Fruit fly (Drosophila melanogaster) whole organism, embryonic: Measurements from ENCODE around the gene kri.
A peak's percentile ranks its signal among the peaks of the same experiment; 100 is the strongest.

ENCODE experiments used
- Abd-B ChIP-seq: fragments of 200-800 bp; sonication (Bioruptor generic); optimal IDR thresholded peaks from 2 replicates; lab custom pipeline; 2018; ENCODE audit warnings: missing biosample characterization, mild to moderate bottlenecking, missing genetic modification characterization, moderate library complexity
- Ada2b ChIP-seq: fragments of 200-800 bp; sonication (Bioruptor generic); IDR thresholded peaks from 2 replicates; pipeline ENCODE4 v1.3.6; 2022; ENCODE audit warnings: missing biosample characterization, missing genetic modification characterization
- Aef1 ChIP-seq: fragments of 200-800 bp; sonication (Bioruptor generic); IDR thresholded peaks from 3 replicates; pipeline ENCODE4 v1.3.6; 2022; ENCODE audit warnings: missing biosample characterization, missing genetic modification characterization
- Asciz ChIP-seq: fragments of 200-800 bp; sonication (Bioruptor generic); optimal IDR thresholded peaks from 2 replicates; lab custom pipeline; 2017; ENCODE audit warnings: missing biosample characterization, mild to moderate bottlenecking, missing genetic modification characterization, missing genetic modification reagents
- BEAF-32 ChIP-seq: fragments of 200-800 bp; sonication (Bioruptor generic); optimal IDR thresholded peaks from 3 replicates; lab custom pipeline; 2017; ENCODE audit warnings: missing biosample characterization, missing genetic modification characterization, mild to moderate bottlenecking, moderate library complexity, missing genetic modification reagents
- Bgb ChIP-seq: fragments of 200-800 bp; sonication (Bioruptor generic); IDR thresholded peaks from 2 replicates; pipeline ENCODE4 v1.3.6; 2022; ENCODE audit warnings: missing biosample characterization, missing genetic modification characterization; ENCODE audit not compliant: partially characterized antibody
- BtbVII ChIP-seq: fragments of 200-800 bp; sonication (Bioruptor generic); optimal IDR thresholded peaks from 3 replicates; lab custom pipeline; 2017; ENCODE audit warnings: missing biosample characterization, mild to moderate bottlenecking, missing genetic modification characterization
- CG11085 ChIP-seq: fragments of 200-800 bp; sonication (Bioruptor generic); IDR thresholded peaks from 2 replicates; pipeline ENCODE4 v1.3.6; 2022; ENCODE audit warnings: missing biosample characterization, missing genetic modification characterization
- CG14014 ChIP-seq: fragments of 200-800 bp; sonication (Bioruptor generic); IDR thresholded peaks from 2 replicates; pipeline ENCODE4 v1.3.6; 2022; ENCODE audit warnings: missing biosample characterization, missing genetic modification characterization
- CG15514 ChIP-seq: fragments of 200-800 bp; sonication (Bioruptor generic); optimal IDR thresholded peaks from 3 replicates; lab custom pipeline; 2017; ENCODE audit warnings: missing biosample characterization, missing genetic modification characterization, mild to moderate bottlenecking, moderate library complexity, missing genetic modification reagents
- CG1602 ChIP-seq: fragments of 200-800 bp; sonication (Bioruptor generic); optimal IDR thresholded peaks from 3 replicates; lab custom pipeline; 2016; ENCODE audit warnings: missing biosample characterization, missing genetic modification characterization
- CG17612 ChIP-seq: fragments of 200-800 bp; sonication (Bioruptor generic); IDR thresholded peaks from 2 replicates; pipeline ENCODE4 v1.3.6; 2022; ENCODE audit warnings: missing biosample characterization, missing genetic modification characterization
- CG2875 ChIP-seq: fragments of 200-800 bp; sonication (Bioruptor generic); optimal IDR thresholded peaks from 2 replicates; lab custom pipeline; 2017; ENCODE audit warnings: missing biosample characterization, mild to moderate bottlenecking, missing genetic modification characterization, missing genetic modification reagents
- CG3065 ChIP-seq: fragments of 200-800 bp; sonication (Bioruptor generic); optimal IDR thresholded peaks from 2 replicates; lab custom pipeline; 2016; ENCODE audit warnings: missing biosample characterization, missing genetic modification characterization
- CG42726 ChIP-seq: fragments of 200-800 bp; sonication (Bioruptor generic); IDR thresholded peaks from 2 replicates; pipeline ENCODE4 v1.3.6; 2022; ENCODE audit warnings: missing biosample characterization, missing genetic modification characterization; ENCODE audit not compliant: partially characterized antibody
- CG6683 ChIP-seq: fragments of 200-800 bp; sonication (Bioruptor generic); optimal IDR thresholded peaks from 2 replicates; lab custom pipeline; 2017; ENCODE audit warnings: missing biosample characterization, mild to moderate bottlenecking, missing genetic modification characterization, missing genetic modification reagents
- CG6854 ChIP-seq: fragments of 200-800 bp; sonication (Bioruptor generic); optimal IDR thresholded peaks from 3 replicates; lab custom pipeline; 2017; ENCODE audit warnings: missing biosample characterization, mild to moderate bottlenecking, missing genetic modification characterization
- CG7928 ChIP-seq: fragments of 200-800 bp; sonication (Bioruptor generic); optimal IDR thresholded peaks from 2 replicates; lab custom pipeline; 2017; ENCODE audit warnings: missing biosample characterization, mild to moderate bottlenecking, missing genetic modification characterization
- CTCF ChIP-seq: fragments of 200-800 bp; sonication (Bioruptor generic); optimal IDR thresholded peaks from 2 replicates; lab custom pipeline; 2017; ENCODE audit warnings: missing biosample characterization, mild to moderate bottlenecking, missing genetic modification characterization, moderate library complexity
- Gsc ChIP-seq: fragments of 200-800 bp; sonication (Bioruptor generic); IDR thresholded peaks from 2 replicates; pipeline ENCODE4 v1.3.6; 2022; ENCODE audit warnings: missing biosample characterization, missing genetic modification characterization
- HLH4C ChIP-seq: fragments of 200-800 bp; sonication (Bioruptor generic); IDR thresholded peaks from 3 replicates; pipeline ENCODE4 v1.3.6; 2022; ENCODE audit warnings: missing biosample characterization, missing genetic modification characterization; ENCODE audit not compliant: partially characterized antibody
- HmgD ChIP-seq: fragments of 200-800 bp; sonication (Bioruptor generic); optimal IDR thresholded peaks from 3 replicates; lab custom pipeline; 2016; ENCODE audit warnings: missing biosample characterization, missing genetic modification characterization
- Hsf ChIP-seq: fragments of 200-800 bp; sonication (Bioruptor generic); optimal IDR thresholded peaks from 3 replicates; lab custom pipeline; 2016; ENCODE audit warnings: missing biosample characterization, missing genetic modification characterization
- Jarid2 ChIP-seq: fragments of 200-800 bp; sonication (Bioruptor generic); optimal IDR thresholded peaks from 3 replicates; lab custom pipeline; 2017; ENCODE audit warnings: mild to moderate bottlenecking, missing biosample characterization, missing genetic modification reagents, missing genetic modification characterization
- Mad ChIP-seq: fragments of 200-800 bp; sonication (Bioruptor generic); optimal IDR thresholded peaks from 2 replicates; lab custom pipeline; 2016; ENCODE audit warnings: missing biosample characterization, missing genetic modification characterization
- Mrtf ChIP-seq: fragments of 200-800 bp; sonication (Bioruptor generic); IDR thresholded peaks from 3 replicates; pipeline ENCODE4 v1.3.6; 2022; ENCODE audit warnings: missing biosample characterization, missing genetic modification characterization
- Nf-YA ChIP-seq: fragments of 200-800 bp; sonication (Bioruptor generic); IDR thresholded peaks from 2 replicates; pipeline ENCODE4 v1.3.6; 2022; ENCODE audit warnings: missing biosample characterization, missing genetic modification characterization
- Nf-YB ChIP-seq: fragments of 200-800 bp; sonication (Bioruptor generic); optimal IDR thresholded peaks from 3 replicates; lab custom pipeline; 2019; ENCODE audit warnings: missing biosample characterization, mild to moderate bottlenecking, missing genetic modification characterization, moderate library complexity
- NfI ChIP-seq: fragments of 200-800 bp; sonication (Bioruptor generic); optimal IDR thresholded peaks from 3 replicates; lab custom pipeline; 2018; ENCODE audit warnings: missing biosample characterization, mild to moderate bottlenecking, missing genetic modification characterization, moderate library complexity
- Oli ChIP-seq: fragments of 200-800 bp; sonication (Bioruptor generic); optimal IDR thresholded peaks from 2 replicates; lab custom pipeline; 2018; ENCODE audit warnings: missing biosample characterization, mild to moderate bottlenecking, missing genetic modification characterization, moderate library complexity
- Sox100B ChIP-seq: fragments of 200-800 bp; sonication (Bioruptor generic); optimal IDR thresholded peaks from 3 replicates; lab custom pipeline; 2018; ENCODE audit warnings: missing biosample characterization, mild to moderate bottlenecking, missing genetic modification characterization
- Stat92E ChIP-seq, 3 experiments: fragments of >200 bp in 2 of 3; fragments of 200-800 bp in 1 of 3; sonication (Bioruptor generic) in 1 of 3; optimal IDR thresholded peaks; 2 replicates each; lab custom pipeline; 2017 to 2019; ENCODE audit warnings: missing biosample characterization in 3 of 3, missing genetic modification characterization in 3 of 3, mild to moderate bottlenecking in 1 of 3, moderate library complexity in 1 of 3
- Xbp1 ChIP-seq: fragments of 200-800 bp; sonication (Bioruptor generic); optimal IDR thresholded peaks from 3 replicates; lab custom pipeline; 2016; ENCODE audit warnings: missing biosample characterization, mild to moderate bottlenecking, missing genetic modification characterization
- ato ChIP-seq: fragments of 200-800 bp; sonication (Bioruptor generic); IDR thresholded peaks from 2 replicates; pipeline ENCODE4 v1.3.6; 2022; ENCODE audit warnings: missing biosample characterization, missing genetic modification characterization; ENCODE audit not compliant: partially characterized antibody
- fd96Cb ChIP-seq: fragments of 200-800 bp; sonication (Bioruptor generic); optimal IDR thresholded peaks from 2 replicates; lab custom pipeline; 2018; ENCODE audit warnings: missing biosample characterization, mild to moderate bottlenecking, missing genetic modification characterization, moderate library complexity
- ftz-f1 ChIP-seq: fragments of 200-800 bp; sonication (Bioruptor generic); optimal IDR thresholded peaks from 2 replicates; lab custom pipeline; 2016; ENCODE audit warnings: missing biosample characterization, missing genetic modification characterization
- gcm ChIP-seq: fragments of 200-800 bp; sonication (Bioruptor generic); optimal IDR thresholded peaks from 2 replicates; lab custom pipeline; 2019; ENCODE audit warnings: missing biosample characterization, mild to moderate bottlenecking, missing genetic modification characterization, moderate library complexity
- grn ChIP-seq: fragments of 200-800 bp; sonication (Bioruptor generic); optimal IDR thresholded peaks from 3 replicates; lab custom pipeline; 2017; ENCODE audit warnings: missing biosample characterization, missing genetic modification characterization
- gro ChIP-seq: fragments of 200-800 bp; sonication (Bioruptor generic); optimal IDR thresholded peaks from 2 replicates; lab custom pipeline; 2016; ENCODE audit warnings: missing biosample characterization, missing genetic modification characterization
- inv ChIP-seq: fragments of 200-800 bp; sonication (Bioruptor generic); IDR thresholded peaks from 2 replicates; pipeline ENCODE4 v1.3.6; 2022; ENCODE audit warnings: missing biosample characterization, missing genetic modification characterization; ENCODE audit not compliant: partially characterized antibody
- odd ChIP-seq: fragments of 200-800 bp; sonication (Bioruptor generic); optimal IDR thresholded peaks from 2 replicates; lab custom pipeline; 2017; ENCODE audit warnings: missing biosample characterization, mild to moderate bottlenecking, missing genetic modification characterization
- pan ChIP-seq, 4 experiments: fragments of >200 bp in 3 of 4; fragments of 200-800 bp in 1 of 4; sonication (Bioruptor generic) in 1 of 4; optimal IDR thresholded peaks in 3 of 4; IDR thresholded peaks in 1 of 4; 2 replicates each; pipeline versions ENCODE4 v1.3.6 to Lab custom; 2017 to 2022; ENCODE audit warnings: missing biosample characterization in 2 of 4, missing genetic modification characterization in 2 of 4, mixed read lengths in 1 of 4
- pfk ChIP-seq: fragments of 200-800 bp; sonication (Bioruptor generic); optimal IDR thresholded peaks from 2 replicates; lab custom pipeline; 2018; ENCODE audit warnings: missing biosample characterization, mild to moderate bottlenecking, missing genetic modification characterization, moderate library complexity
- pzg ChIP-seq: fragments of 200-800 bp; sonication (Bioruptor generic); optimal IDR thresholded peaks from 3 replicates; lab custom pipeline; 2018; ENCODE audit warnings: missing biosample characterization, mild to moderate bottlenecking, missing genetic modification characterization, moderate library complexity
- row ChIP-seq: fragments of 200-800 bp; sonication (Bioruptor generic); IDR thresholded peaks from 3 replicates; pipeline ENCODE4 v1.3.6; 2022; ENCODE audit warnings: missing biosample characterization, missing genetic modification characterization
- ttk ChIP-seq: fragments of 200-800 bp; sonication (Bioruptor generic); IDR thresholded peaks from 2 replicates; pipeline ENCODE4 v2.1.2; 2022; ENCODE audit warnings: missing biosample characterization, missing genetic modification characterization
- unc-4 ChIP-seq: fragments of 200-800 bp; sonication (Bioruptor generic); IDR thresholded peaks from 2 replicates; pipeline ENCODE4 v1.3.6; 2022; ENCODE audit warnings: missing biosample characterization, missing genetic modification characterization; ENCODE audit not compliant: partially characterized antibody
- vnd ChIP-seq: fragments of 200-800 bp; sonication (Bioruptor generic); IDR thresholded peaks from 3 replicates; pipeline ENCODE4 v1.3.6; 2022; ENCODE audit warnings: missing biosample characterization, missing genetic modification characterization; ENCODE audit not compliant: partially characterized antibody
- zen ChIP-seq: fragments of 200-800 bp; sonication (Bioruptor generic); optimal IDR thresholded peaks from 3 replicates; lab custom pipeline; 2018; ENCODE audit warnings: missing biosample characterization, mild to moderate bottlenecking, missing genetic modification characterization, moderate library complexity

kri gene

dm6 chr3L:5793967-5794366 lies 16.8 kb upstream of the kri start, which contains the start of gene Bre1 (continued):
- no peak for TF ChIP-seq ato (GFP tag; lab: Robert Waterston, UW)
- no peak for TF ChIP-seq Aef1 (GFP tag; lab: Robert Waterston, UW)
- no peak for TF ChIP-seq pan (optimal IDR thresholded peaks at IDR 0.05; lab: Kevin White, UChicago)
- no peak for TF ChIP-seq pan (GFP tag; optimal IDR thresholded peaks at IDR 0.05 in 1 of 2, IDR thresholded peaks at IDR 0.05 in 1 of 2)
- no peak for TF ChIP-seq odd
- TF ChIP-seq NfI (GFP tag; lab: Kevin White, UChicago): no peak
- peak; percentile 67 for TF ChIP-seq CG15514 (GFP tag; lab: Kevin White, UChicago)
- no peak for TF ChIP-seq BtbVII
- peak; percentile 77 for TF ChIP-seq Bgb (GFP tag; lab: Robert Waterston, UW)
- peak; percentile 98 for TF ChIP-seq pzg
- no peak for TF ChIP-seq grn
- TF ChIP-seq CG6854 (GFP tag; lab: Kevin White, UChicago): no peak
- TF ChIP-seq CG2875 (GFP tag; lab: Kevin White, UChicago): no peak
- peak; percentile 26; the same call in 2 of the 3 replicates for TF ChIP-seq row (GFP tag; lab: Robert Waterston, UW)
- TF ChIP-seq Stat92E (GFP tag; optimal IDR thresholded peaks at IDR 0.05; lab: Kevin White, UChicago): peak in 1 of 3 experiments; percentile 50
- no peak for TF ChIP-seq Gsc (GFP tag; lab: Robert Waterston, UW)
- TF ChIP-seq zen: peak; percentile 32
- TF ChIP-seq pfk (GFP tag; lab: Kevin White, UChicago): no peak
- TF ChIP-seq Abd-B: no peak
- TF ChIP-seq Ada2b: no peak
- no peak for TF ChIP-seq ttk (GFP tag; lab: Robert Waterston, UW)
- peak; percentile 41; the same call in 1 of the 2 replicates for TF ChIP-seq inv (GFP tag; lab: Robert Waterston, UW)
- no peak for TF ChIP-seq Asciz (GFP tag; lab: Kevin White, UChicago)
- TF ChIP-seq vnd (GFP tag; lab: Robert Waterston, UW): peak; percentile 55; the same call in 1 of the 3 replicates
- no peak for TF ChIP-seq CG7928 (GFP tag; lab: Kevin White, UChicago)
- TF ChIP-seq Mad (GFP tag; lab: Kevin White, UChicago): no peak
- no peak for TF ChIP-seq Nf-YB (GFP tag; lab: Kevin White, UChicago)
- TF ChIP-seq Jarid2 (GFP tag; lab: Kevin White, UChicago): no peak
- peak; percentile 84 for TF ChIP-seq BEAF-32
- no peak for TF ChIP-seq HmgD (GFP tag; lab: Kevin White, UChicago)
- no peak for TF ChIP-seq ftz-f1 (GFP tag; lab: Kevin White, UChicago)
- no peak for TF ChIP-seq CG6683 (GFP tag; lab: Kevin White, UChicago)
- no peak for TF ChIP-seq CG14014
- TF ChIP-seq Hsf (GFP tag; lab: Kevin White, UChicago): no peak
- no peak for TF ChIP-seq CTCF
- peak; percentile 58 for TF ChIP-seq HLH4C (GFP tag; lab: Robert Waterston, UW)
- TF ChIP-seq gro (GFP tag; lab: Kevin White, UChicago): peak; percentile 39
- no peak for TF ChIP-seq CG17612 (GFP tag; lab: Robert Waterston, UW)
- TF ChIP-seq Oli: no peak
- TF ChIP-seq gcm (GFP tag; lab: Kevin White, UChicago): peak; percentile 45
- TF ChIP-seq CG11085 (GFP tag; lab: Robert Waterston, UW): no peak
- no peak for TF ChIP-seq CG3065 (GFP tag; lab: Kevin White, UChicago)
- TF ChIP-seq CG42726 (GFP tag; lab: Robert Waterston, UW): peak; percentile 34; the same call in 1 of the 2 replicates
- no peak for TF ChIP-seq Nf-YA
- no peak for TF ChIP-seq Xbp1 (GFP tag; lab: Kevin White, UChicago)
- no peak for TF ChIP-seq CG1602 (GFP tag; lab: Kevin White, UChicago)
- peak; percentile 80; the same call in 1 of the 2 replicates for TF ChIP-seq unc-4 (GFP tag; lab: Robert Waterston, UW)
- TF ChIP-seq Sox100B (GFP tag; lab: Kevin White, UChicago): no peak
- no peak for TF ChIP-seq Mrtf (GFP tag; lab: Robert Waterston, UW)
- no peak for TF ChIP-seq fd96Cb (tag; lab: Kevin White, UChicago)
